Worm (Caenorhabditis elegans) whole organism, mixed stage, embryonic: ENCODE results near the gene nop-1.

Source experiments
- M03D4.4 ChIP-seq: sonication (generic microtip); optimal IDR thresholded peaks from 2 replicates; lab custom pipeline; 2017; ENCODE audit warnings: mild to moderate bottlenecking, missing genetic modification characterization, missing compliant biosample characterization
- ces-1 ChIP-seq: fragments of 150-350 bp; optimal IDR thresholded peaks from 2 replicates; lab custom pipeline; 2014; ENCODE audit warnings: missing biosample characterization, missing genetic modification reagents, missing genetic modification characterization
- mep-1 ChIP-seq: fragments of 150-350 bp; optimal IDR thresholded peaks from 2 replicates; lab custom pipeline; 2017; ENCODE audit warnings: missing biosample characterization, missing genetic modification reagents, missing genetic modification characterization, inconsistent platforms
- mls-2 ChIP-seq: sonication (generic microtip); optimal IDR thresholded peaks from 2 replicates; lab custom pipeline; 2016; ENCODE audit warnings: mild to moderate bottlenecking, missing genetic modification characterization, moderate library complexity, missing compliant biosample characterization
- nhr-12 ChIP-seq: fragments of 150-350 bp; optimal IDR thresholded peaks from 2 replicates; lab custom pipeline; 2014; ENCODE audit warnings: missing biosample characterization, missing genetic modification characterization
- nhr-237 ChIP-seq: fragments of 150-350 bp; optimal IDR thresholded peaks from 2 replicates; lab custom pipeline; 2014; ENCODE audit warnings: missing biosample characterization, missing genetic modification characterization
- nhr-28 ChIP-seq: fragments of 150-350 bp; optimal IDR thresholded peaks from 2 replicates; lab custom pipeline; 2014; ENCODE audit warnings: missing biosample characterization, missing genetic modification characterization
- sem-2 ChIP-seq: fragments of 200-800 bp; sonication (Bioruptor generic); optimal IDR thresholded peaks from 2 replicates; lab custom pipeline; 2018; ENCODE audit warnings: mild to moderate bottlenecking, missing genetic modification characterization, missing compliant biosample characterization
- unc-120 ChIP-seq: sonication (generic microtip); optimal IDR thresholded peaks from 2 replicates; lab custom pipeline; 2017; ENCODE audit warnings: missing genetic modification characterization, missing compliant biosample characterization; ENCODE audit not compliant: poor library complexity, severe bottlenecking
- unc-39 ChIP-seq: fragments of 150-350 bp; optimal IDR thresholded peaks from 2 replicates; lab custom pipeline; 2014; ENCODE audit warnings: missing biosample characterization, missing genetic modification characterization
- ztf-11 ChIP-seq: fragments of 150-350 bp; optimal IDR thresholded peaks from 2 replicates; lab custom pipeline; 2014; ENCODE audit warnings: missing biosample characterization, missing genetic modification characterization

DNA sequence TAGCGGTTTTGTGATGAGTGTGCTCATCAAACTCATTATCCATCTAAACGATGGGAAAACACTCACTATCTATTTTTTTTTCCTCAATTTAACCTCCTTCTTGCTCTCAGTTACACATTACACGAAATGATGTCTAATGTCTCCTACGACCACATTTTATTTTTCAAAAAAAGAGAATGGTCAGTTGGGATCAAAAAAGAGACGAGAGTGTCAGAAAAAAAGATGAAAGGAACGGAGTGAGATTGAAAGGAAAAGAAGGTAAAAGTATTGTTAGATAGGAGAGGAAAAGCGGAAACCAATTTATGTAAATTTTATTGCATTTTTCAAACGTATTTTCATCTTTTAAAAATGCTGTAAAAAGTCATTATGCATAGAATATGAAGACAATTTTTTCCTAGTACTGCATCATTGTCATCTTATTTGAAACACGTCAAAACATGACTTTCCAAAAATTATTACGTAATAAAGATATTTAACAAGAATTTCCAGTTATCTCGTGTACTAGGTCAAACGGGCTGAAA, 24.3 kb upstream of the nop-1 start:
- TF ChIP-seq nhr-237 = no peak
- no peak for TF ChIP-seq mep-1 (tag; lab: Kevin White, UChicago)
- TF ChIP-seq nhr-12 = no peak
- TF ChIP-seq unc-39 = no peak
- no peak for TF ChIP-seq M03D4.4
- peak; percentile 7 for TF ChIP-seq ces-1 (GFP tag; lab: Kevin White, UChicago)
- TF ChIP-seq ztf-11 = no peak
- TF ChIP-seq sem-2 = no peak
- TF ChIP-seq nhr-28 (tag; lab: Kevin White, UChicago) = no peak
- TF ChIP-seq unc-120 (tag; lab: Kevin White, UChicago) = no peak
- no peak for TF ChIP-seq mls-2 (tag; lab: Kevin White, UChicago)
